Fruit fly (Drosophila melanogaster): ENCODE data around the gene CecC.

DNA sequence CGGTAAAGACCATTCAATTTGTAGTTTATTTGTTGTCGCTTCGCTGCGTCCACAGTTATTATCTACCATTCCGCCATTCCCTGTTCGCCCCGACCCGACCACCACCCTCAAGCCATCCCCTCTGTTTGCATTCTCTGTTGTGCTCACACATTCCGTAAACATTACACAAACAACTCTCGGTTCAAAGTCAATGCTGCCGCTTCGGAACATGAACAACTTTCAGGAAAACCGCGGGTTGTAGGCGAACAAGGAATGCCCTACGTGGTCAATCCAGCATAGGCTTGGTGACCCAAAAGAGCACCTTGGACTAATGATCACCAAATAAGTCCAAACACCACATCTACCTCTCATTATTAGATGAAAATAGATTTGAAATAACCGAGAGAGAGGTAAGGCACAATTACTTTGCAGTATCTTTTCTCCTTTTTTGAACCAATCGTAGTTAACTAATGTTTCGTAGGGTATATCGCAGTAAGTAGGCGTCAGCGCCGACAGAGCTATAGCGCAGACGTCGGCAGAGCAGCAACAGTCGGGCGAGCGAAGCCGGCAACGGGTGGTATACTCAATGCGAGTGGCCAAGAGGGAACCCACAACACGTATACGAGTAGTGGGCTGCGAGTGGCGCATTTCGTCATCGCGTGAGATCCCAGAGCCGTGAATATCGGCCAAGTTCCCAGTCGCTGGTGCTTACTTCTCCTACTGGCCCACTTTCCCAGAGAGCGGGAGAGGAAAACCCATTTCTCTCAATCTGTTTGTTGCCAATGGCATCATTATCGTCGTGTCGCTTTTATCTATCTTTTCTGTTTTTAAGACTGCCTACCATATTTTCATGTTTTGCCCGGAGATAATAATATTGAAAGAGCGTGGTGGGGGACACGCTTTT, 12.9 kb upstream of the CecC start:
- no peak for TF ChIP-seq D1 (tag; optimal IDR thresholded peaks at IDR 0.05)
- TF ChIP-seq CG14655 (GFP tag; optimal IDR thresholded peaks at IDR 0.05) = peak; percentile 77
- TF ChIP-seq CG10348 (GFP tag; IDR thresholded peaks at IDR 0.05) = peak; percentile 78
- TF ChIP-seq Ets98B (GFP tag; IDR thresholded peaks at IDR 0.05) = peak; percentile 83
- peak; percentile 65; the same call in 1 of the 2 replicates for TF ChIP-seq CG12605 (GFP tag; IDR thresholded peaks at IDR 0.05)
- TF ChIP-seq gl (tag; optimal IDR thresholded peaks at IDR 0.05) = peak; percentile 50
- TF ChIP-seq CG17806 (tag; optimal IDR thresholded peaks at IDR 0.05) = peak; percentile 67
- peak; percentile 84 for TF ChIP-seq fd96Ca (GFP tag; IDR thresholded peaks at IDR 0.05)
